Fruit fly (Drosophila melanogaster) whole organism, embryonic: ENCODE data around the gene CG9757.
A peak's percentile ranks its signal among the peaks of the same experiment; 100 is the strongest.

Source experiments
- Awh ChIP-seq: fragments of 200-800 bp; sonication (Bioruptor generic); IDR thresholded peaks from 2 replicates; pipeline ENCODE4, ENCODE4 v1.3.6; 2022; ENCODE audit warnings: missing biosample characterization, missing genetic modification characterization
- CG17802 ChIP-seq: fragments of 200-800 bp; sonication (Bioruptor generic); optimal IDR thresholded peaks from 2 replicates; lab custom pipeline; 2018; ENCODE audit warnings: missing biosample characterization, mild to moderate bottlenecking, missing genetic modification characterization, moderate library complexity
- CG3726 ChIP-seq: fragments of 200-800 bp; sonication (Bioruptor generic); IDR thresholded peaks from 3 replicates; pipeline ENCODE4, ENCODE4 v1.3.6; 2022; ENCODE audit warnings: missing biosample characterization, missing genetic modification characterization
- CoRest ChIP-seq: fragments of 200-800 bp; sonication (Bioruptor generic); optimal IDR thresholded peaks from 3 replicates; lab custom pipeline; 2018; ENCODE audit warnings: missing biosample characterization, mild to moderate bottlenecking, missing genetic modification characterization, moderate library complexity
- crol ChIP-seq: fragments of 200-800 bp; sonication (Bioruptor generic); IDR thresholded peaks from 2 replicates; pipeline ENCODE4 v1.3.6; 2022; ENCODE audit warnings: missing biosample characterization, missing genetic modification characterization
- knrl ChIP-seq: fragments of 200-800 bp; sonication (Bioruptor generic); IDR thresholded peaks from 3 replicates; pipeline ENCODE4 v1.3.6; 2022; ENCODE audit warnings: missing biosample characterization, missing genetic modification characterization; ENCODE audit not compliant: partially characterized antibody
- pan ChIP-seq, 4 experiments: fragments of >200 bp in 3 of 4; fragments of 200-800 bp in 1 of 4; sonication (Bioruptor generic) in 1 of 4; optimal IDR thresholded peaks in 3 of 4; IDR thresholded peaks in 1 of 4; 2 replicates each; pipeline versions ENCODE4 v1.3.6 to Lab custom; 2017 to 2022; ENCODE audit warnings: missing biosample characterization in 2 of 4, missing genetic modification characterization in 2 of 4, mixed read lengths in 1 of 4
- peb ChIP-seq: fragments of 200-800 bp; sonication (Bioruptor generic); IDR thresholded peaks from 2 replicates; pipeline ENCODE4 v1.3.6; 2022; ENCODE audit warnings: missing biosample characterization, missing genetic modification characterization

DNA sequence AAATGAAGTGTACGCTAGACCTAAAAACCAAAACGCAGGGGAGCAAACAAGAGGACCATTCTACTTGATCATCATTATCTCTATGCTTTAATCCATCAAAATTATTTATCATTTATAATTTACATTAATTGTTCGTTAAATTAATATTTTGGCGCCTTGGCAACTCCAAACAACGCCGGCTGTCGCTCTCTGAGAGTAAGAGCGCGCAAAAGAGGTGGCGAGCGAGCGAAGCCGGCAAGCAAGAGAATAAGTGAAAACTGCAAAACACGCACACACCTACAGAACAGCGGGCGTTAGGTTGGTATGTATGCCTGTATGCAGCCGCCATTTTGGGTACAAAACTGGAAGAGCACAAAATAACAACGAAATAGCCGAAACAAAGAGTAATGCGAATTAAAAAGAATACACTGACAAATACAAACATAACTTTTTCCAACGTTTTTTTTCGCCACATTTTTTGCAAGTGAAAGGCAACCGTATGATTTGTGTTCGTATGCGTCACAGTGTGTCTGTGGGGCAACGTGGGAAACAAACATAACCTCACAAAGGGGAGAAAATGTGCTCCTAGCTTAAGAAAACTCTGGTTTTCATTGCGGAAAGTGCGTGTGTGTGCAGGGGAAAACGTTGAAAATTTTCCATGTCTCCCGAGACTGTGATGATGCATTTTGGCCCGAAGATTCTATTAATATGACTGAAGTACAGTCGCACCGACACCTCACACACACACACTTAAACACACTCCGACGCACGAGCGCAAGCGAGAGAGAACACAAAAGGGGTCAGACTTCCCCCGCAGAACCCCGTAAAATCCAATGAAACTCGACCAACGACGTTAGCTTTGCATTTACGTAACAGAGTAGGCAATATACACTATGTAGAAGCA is 32.8 kb upstream of the CG9757 start:
- TF ChIP-seq knrl (GFP tag; lab: Robert Waterston, UW) (no peak), pan (optimal IDR thresholded peaks at IDR 0.05; lab: Kevin White, UChicago) (no peak), pan (GFP tag; optimal IDR thresholded peaks at IDR 0.05 in 1 of 2, IDR thresholded peaks at IDR 0.05 in 1 of 2) (peak in 1 of 2 experiments; percentile 55), crol (GFP tag; lab: Robert Waterston, UW) (peak; percentile 89), Awh (GFP tag; lab: Robert Waterston, UW) (no peak), CG17802 (tag; lab: Kevin White, UChicago) (no peak), CoRest (tag; lab: Kevin White, UChicago) (no peak), CG3726 (GFP tag; lab: Robert Waterston, UW) (no peak), peb (GFP tag; lab: Robert Waterston, UW) (peak; percentile 6; the same call in 1 of the 2 replicates)
